Worm (Caenorhabditis elegans) whole organism, mixed stage, embryonic: ENCODE measurements around the gene exp-2.

Experiments
- M03D4.4 ChIP-seq: sonication (generic microtip); optimal IDR thresholded peaks from 2 replicates; lab custom pipeline; 2017; ENCODE audit warnings: mild to moderate bottlenecking, missing genetic modification characterization, missing compliant biosample characterization
- blmp-1 ChIP-seq: fragments of 150-350 bp; optimal IDR thresholded peaks from 2 replicates; lab custom pipeline; 2014; ENCODE audit warnings: missing biosample characterization, missing genetic modification characterization
- ceh-39 ChIP-seq: fragments of 150-350 bp; optimal IDR thresholded peaks from 2 replicates; lab custom pipeline; 2014; ENCODE audit warnings: missing biosample characterization, missing genetic modification characterization
- ces-1 ChIP-seq: fragments of 150-350 bp; optimal IDR thresholded peaks from 2 replicates; lab custom pipeline; 2014; ENCODE audit warnings: missing biosample characterization, missing genetic modification reagents, missing genetic modification characterization
- cnd-1 ChIP-seq: fragments of 200-800 bp; sonication (Bioruptor generic); optimal IDR thresholded peaks from 2 replicates; lab custom pipeline; 2018; ENCODE audit warnings: mild to moderate bottlenecking, missing genetic modification characterization, missing compliant biosample characterization
- drap-1 ChIP-seq: fragments of 200-800 bp; sonication (Bioruptor generic); optimal IDR thresholded peaks from 3 replicates; lab custom pipeline; 2018; ENCODE audit warnings: mild to moderate bottlenecking, missing genetic modification characterization, missing compliant biosample characterization
- elt-1 ChIP-seq: sonication (generic microtip); optimal IDR thresholded peaks from 2 replicates; lab custom pipeline; 2017; ENCODE audit warnings: missing genetic modification characterization, mild to moderate bottlenecking, missing compliant biosample characterization, antibody characterized with exemption, moderate library complexity, borderline replicate concordance; ENCODE audit not compliant: insufficient read depth
- elt-3 ChIP-seq: fragments of 150-350 bp; optimal IDR thresholded peaks from 2 replicates; lab custom pipeline; 2014; ENCODE audit warnings: missing biosample characterization, missing genetic modification characterization
- flh-1 ChIP-seq: fragments of 200-800 bp; sonication (Bioruptor generic); optimal IDR thresholded peaks from 2 replicates; lab custom pipeline; 2018; ENCODE audit warnings: mild to moderate bottlenecking, missing genetic modification characterization, moderate library complexity, missing compliant biosample characterization
- ham-2 ChIP-seq: fragments of 200-800 bp; sonication (Bioruptor generic); optimal IDR thresholded peaks from 2 replicates; lab custom pipeline; 2018; ENCODE audit warnings: mild to moderate bottlenecking, missing genetic modification characterization, missing compliant biosample characterization
- hlh-1 ChIP-seq: fragments of 150-350 bp; optimal IDR thresholded peaks from 2 replicates; lab custom pipeline; 2014; ENCODE audit warnings: missing biosample characterization, missing genetic modification reagents, missing genetic modification characterization
- lsy-2 ChIP-seq: fragments of 150-350 bp; optimal IDR thresholded peaks from 2 replicates; lab custom pipeline; 2014; ENCODE audit warnings: missing biosample characterization, missing genetic modification characterization
- mab-5 ChIP-seq: fragments of 150-350 bp; optimal IDR thresholded peaks from 2 replicates; lab custom pipeline; 2014; ENCODE audit warnings: missing biosample characterization, missing genetic modification characterization
- mls-2 ChIP-seq: sonication (generic microtip); optimal IDR thresholded peaks from 2 replicates; lab custom pipeline; 2016; ENCODE audit warnings: mild to moderate bottlenecking, missing genetic modification characterization, moderate library complexity, missing compliant biosample characterization
- nhr-12 ChIP-seq: fragments of 150-350 bp; optimal IDR thresholded peaks from 2 replicates; lab custom pipeline; 2014; ENCODE audit warnings: missing biosample characterization, missing genetic modification characterization
- nhr-2 ChIP-seq: fragments of 150-350 bp; optimal IDR thresholded peaks from 2 replicates; lab custom pipeline; 2014; ENCODE audit warnings: missing biosample characterization, missing genetic modification characterization
- nhr-237 ChIP-seq: fragments of 150-350 bp; optimal IDR thresholded peaks from 2 replicates; lab custom pipeline; 2014; ENCODE audit warnings: missing biosample characterization, missing genetic modification characterization
- nhr-28 ChIP-seq: fragments of 150-350 bp; optimal IDR thresholded peaks from 2 replicates; lab custom pipeline; 2014; ENCODE audit warnings: missing biosample characterization, missing genetic modification characterization
- nhr-76 ChIP-seq: sonication (generic microtip); optimal IDR thresholded peaks from 2 replicates; lab custom pipeline; 2017; ENCODE audit warnings: missing biosample characterization, missing genetic modification characterization
- pha-4 ChIP-seq: fragments of 150-350 bp; optimal IDR thresholded peaks from 2 replicates; lab custom pipeline; 2018; ENCODE audit warnings: missing biosample characterization, missing genetic modification reagents, missing genetic modification characterization
- sem-2 ChIP-seq: fragments of 200-800 bp; sonication (Bioruptor generic); optimal IDR thresholded peaks from 2 replicates; lab custom pipeline; 2018; ENCODE audit warnings: mild to moderate bottlenecking, missing genetic modification characterization, missing compliant biosample characterization
- snpc-4 ChIP-seq: fragments of 150-350 bp; optimal IDR thresholded peaks from 2 replicates; lab custom pipeline; 2014; ENCODE audit warnings: missing biosample characterization, missing genetic modification characterization
- sptf-1 ChIP-seq: sonication (generic microtip); optimal IDR thresholded peaks from 2 replicates; lab custom pipeline; 2017; ENCODE audit warnings: mild to moderate bottlenecking, missing genetic modification characterization, moderate library complexity, missing compliant biosample characterization
- tbx-8 ChIP-seq: fragments of 200-800 bp; sonication (Bioruptor generic); optimal IDR thresholded peaks from 2 replicates; lab custom pipeline; 2018; ENCODE audit warnings: mild to moderate bottlenecking, missing genetic modification characterization, moderate library complexity, missing compliant biosample characterization
- unc-120 ChIP-seq: sonication (generic microtip); optimal IDR thresholded peaks from 2 replicates; lab custom pipeline; 2017; ENCODE audit warnings: missing genetic modification characterization, missing compliant biosample characterization; ENCODE audit not compliant: poor library complexity, severe bottlenecking
- unc-39 ChIP-seq: fragments of 150-350 bp; optimal IDR thresholded peaks from 2 replicates; lab custom pipeline; 2014; ENCODE audit warnings: missing biosample characterization, missing genetic modification characterization
- unc-62 ChIP-seq: fragments of 150-350 bp; optimal IDR thresholded peaks from 2 replicates; lab custom pipeline; 2014; ENCODE audit warnings: missing biosample characterization, missing genetic modification reagents, missing genetic modification characterization
- zip-8 ChIP-seq: fragments of 150-350 bp; optimal IDR thresholded peaks from 2 replicates; lab custom pipeline; 2014; ENCODE audit warnings: missing biosample characterization, missing genetic modification characterization
- ztf-11 ChIP-seq: fragments of 150-350 bp; optimal IDR thresholded peaks from 2 replicates; lab custom pipeline; 2014; ENCODE audit warnings: missing biosample characterization, missing genetic modification characterization

The exp-2 gene

ce11 chrV:6105374-6105773, 25.8 kb upstream of the exp-2 start, which contains the start of gene atf-8:
atf-8 (plus strand) TSS chrV:6105607.
- TF ChIP-seq blmp-1 (tag; lab: Kevin White, UChicago) (peak; percentile 99), mls-2 (no peak), ham-2 (GFP tag; lab: Kevin White, UChicago) (peak; percentile 77), tbx-8 (GFP tag; lab: Kevin White, UChicago) (no peak)

ce11 chrV:6107474-6107873, 23.7 kb upstream of the exp-2 start, which contains the start of gene cwf-19L1:
cwf-19L1 (plus strand) TSS chrV:6107828.
- TF ChIP-seq sem-2 (GFP tag; lab: Kevin White, UChicago) = no peak
- TF ChIP-seq sptf-1 (tag; lab: Kevin White, UChicago) = peak; percentile 30
- no peak for TF ChIP-seq unc-62 (GFP tag; lab: Kevin White, UChicago)
- peak; percentile 29 for TF ChIP-seq ces-1 (GFP tag; lab: Kevin White, UChicago)
- TF ChIP-seq hlh-1 = no peak
- TF ChIP-seq nhr-12 (tag; lab: Kevin White, UChicago) = no peak
- peak; percentile 37 for TF ChIP-seq lsy-2 (tag; lab: Kevin White, UChicago)
- TF ChIP-seq nhr-2 (tag; lab: Kevin White, UChicago) = no peak
- TF ChIP-seq snpc-4 (tag; lab: Kevin White, UChicago) = no peak
- no peak for TF ChIP-seq elt-3 (tag; lab: Kevin White, UChicago)
- no peak for TF ChIP-seq drap-1 (GFP tag; lab: Kevin White, UChicago)
- no peak for TF ChIP-seq mab-5 (tag; lab: Kevin White, UChicago)
- no peak for TF ChIP-seq nhr-237 (tag; lab: Kevin White, UChicago)
- no peak for TF ChIP-seq nhr-28
- TF ChIP-seq elt-1 (tag; lab: Kevin White, UChicago) = no peak
- TF ChIP-seq zip-8 (tag; lab: Kevin White, UChicago) = no peak

ce11 chrV:6110533-6110932, 20.7 kb upstream of the exp-2 start, which contains the start of gene F17A9.4:
F17A9.4 (minus strand) TSS chrV:6110629.
- TF ChIP-seq blmp-1 (tag; lab: Kevin White, UChicago) (no peak), pha-4 (tag; lab: Kevin White, UChicago) (peak; percentile 9)

- TF ChIP-seq unc-120 = no peak
- no peak for TF ChIP-seq lsy-2 (tag; lab: Kevin White, UChicago)
- no peak for TF ChIP-seq nhr-76 (tag; lab: Kevin White, UChicago)
- no peak for TF ChIP-seq unc-39 (tag; lab: Kevin White, UChicago)
- TF ChIP-seq zip-8 (tag; lab: Kevin White, UChicago) = no peak
- no peak for TF ChIP-seq ztf-11 (tag; lab: Kevin White, UChicago)
- TF ChIP-seq drap-1 (GFP tag; lab: Kevin White, UChicago) = no peak
- no peak for TF ChIP-seq snpc-4 (tag; lab: Kevin White, UChicago)
- no peak for TF ChIP-seq unc-62 (GFP tag; lab: Kevin White, UChicago)
- no peak for TF ChIP-seq nhr-12 (tag; lab: Kevin White, UChicago)
- TF ChIP-seq ceh-39 (tag; lab: Kevin White, UChicago) = no peak
- no peak for TF ChIP-seq sem-2 (GFP tag; lab: Kevin White, UChicago)
- TF ChIP-seq blmp-1 (tag; lab: Kevin White, UChicago) = no peak
- TF ChIP-seq nhr-2 (tag; lab: Kevin White, UChicago) = no peak
- TF ChIP-seq sptf-1 (tag; lab: Kevin White, UChicago) = no peak
- TF ChIP-seq M03D4.4 (tag; lab: Kevin White, UChicago) = no peak
- TF ChIP-seq ham-2 (GFP tag; lab: Kevin White, UChicago) = no peak
- no peak for TF ChIP-seq flh-1 (GFP tag; lab: Kevin White, UChicago)
- no peak for TF ChIP-seq tbx-8 (GFP tag; lab: Kevin White, UChicago)
These were observed 18.4 kb upstream of the exp-2 start, which contains the start of gene F17A9.5 for ce11 chrV:6112823-6113222. F17A9.5 (minus strand) TSS chrV:6112997.

- no peak for TF ChIP-seq drap-1 (GFP tag; lab: Kevin White, UChicago)
- TF ChIP-seq zip-8 (tag; lab: Kevin White, UChicago) = no peak
- no peak for TF ChIP-seq nhr-237 (tag; lab: Kevin White, UChicago)
- no peak for TF ChIP-seq mls-2
- no peak for TF ChIP-seq ztf-11 (tag; lab: Kevin White, UChicago)
- TF ChIP-seq ham-2 (GFP tag; lab: Kevin White, UChicago) = no peak
- TF ChIP-seq nhr-28 = no peak
- TF ChIP-seq tbx-8 (GFP tag; lab: Kevin White, UChicago) = no peak
- no peak for TF ChIP-seq unc-62 (GFP tag; lab: Kevin White, UChicago)
- TF ChIP-seq nhr-2 (tag; lab: Kevin White, UChicago) = no peak
- no peak for TF ChIP-seq sptf-1 (tag; lab: Kevin White, UChicago)
- TF ChIP-seq lsy-2 (tag; lab: Kevin White, UChicago) = no peak
- no peak for TF ChIP-seq pha-4 (tag; lab: Kevin White, UChicago)
- no peak for TF ChIP-seq M03D4.4 (tag; lab: Kevin White, UChicago)
- no peak for TF ChIP-seq elt-1 (tag; lab: Kevin White, UChicago)
- TF ChIP-seq hlh-1 = no peak
- TF ChIP-seq nhr-12 (tag; lab: Kevin White, UChicago) = no peak
- TF ChIP-seq cnd-1 (tag; lab: Kevin White, UChicago) = no peak
These were observed 14.2 kb upstream of the exp-2 start for ce11 chrV:6117013-6117412.
